Worm (Caenorhabditis elegans) whole organism, L2 larva: ENCODE data around the gene rpl-23.

ENCODE experiments used
- C34F6.9 ChIP-seq: fragments of 150-350 bp; optimal IDR thresholded peaks from 2 replicates; lab custom pipeline; 2014; ENCODE audit warnings: missing biosample characterization, missing genetic modification characterization
- ama-1 ChIP-seq: fragments of 150-350 bp; optimal IDR thresholded peaks from 2 replicates; lab custom pipeline; 2018; ENCODE audit warnings: inconsistent platforms
- ceh-82 ChIP-seq: fragments of 150-350 bp; optimal IDR thresholded peaks from 2 replicates; lab custom pipeline; 2014; ENCODE audit warnings: missing biosample characterization, missing genetic modification characterization
- fos-1 ChIP-seq: fragments of 150-350 bp; optimal IDR thresholded peaks from 2 replicates; lab custom pipeline; 2014; ENCODE audit warnings: missing biosample characterization, missing genetic modification characterization
- lin-39 ChIP-seq: fragments of 150-350 bp; optimal IDR thresholded peaks from 2 replicates; lab custom pipeline; 2014; ENCODE audit warnings: missing biosample characterization, missing genetic modification reagents, missing genetic modification characterization
- nhr-6 ChIP-seq: fragments of 150-350 bp; optimal IDR thresholded peaks from 2 replicates; lab custom pipeline; 2014; ENCODE audit warnings: missing biosample characterization, missing genetic modification characterization

DNA sequence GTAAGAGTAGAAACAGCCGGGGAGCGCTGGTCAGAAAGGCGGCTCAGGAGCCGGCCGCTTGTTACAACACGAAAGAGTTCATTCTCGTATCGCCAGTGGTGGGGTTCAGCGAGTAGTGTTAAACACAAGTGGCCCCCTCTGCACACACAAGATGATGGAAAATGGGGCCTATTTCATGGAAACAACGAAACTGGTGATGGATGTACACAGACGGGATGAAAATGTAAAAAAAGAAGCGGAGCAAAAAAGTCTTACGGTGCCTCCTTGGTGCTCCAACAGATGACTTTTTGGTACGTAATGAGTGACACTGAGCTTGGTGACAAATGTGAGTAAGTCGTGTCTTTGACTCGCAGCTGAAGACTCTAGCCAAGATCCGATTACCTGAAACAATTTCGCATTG, 2.1 kb upstream of the rpl-23 start:
- TF ChIP-seq C34F6.9: no peak
- TF ChIP-seq ama-1 (lab: Kevin White, UChicago): no peak
- TF ChIP-seq ceh-82 (tag; lab: Kevin White, UChicago): no peak
- no peak for TF ChIP-seq nhr-6 (tag; lab: Kevin White, UChicago)
- no peak for TF ChIP-seq fos-1 (tag; lab: Kevin White, UChicago)
- no peak for TF ChIP-seq lin-39 (tag; lab: Kevin White, UChicago)
